Worm (Caenorhabditis elegans) whole organism, mixed stage, embryonic: ENCODE measurements around the gene Y48C3A.14.

Source experiments
- blmp-1 ChIP-seq: fragments of 150-350 bp; optimal IDR thresholded peaks from 2 replicates; lab custom pipeline; 2014; ENCODE audit warnings: missing biosample characterization, missing genetic modification characterization
- lin-32 ChIP-seq: fragments of 200-800 bp; sonication (Bioruptor generic); optimal IDR thresholded peaks from 2 replicates; lab custom pipeline; 2018; ENCODE audit warnings: mild to moderate bottlenecking, missing genetic modification characterization, missing compliant biosample characterization
- lsy-2 ChIP-seq: fragments of 150-350 bp; optimal IDR thresholded peaks from 2 replicates; lab custom pipeline; 2014; ENCODE audit warnings: missing biosample characterization, missing genetic modification characterization
- nhr-12 ChIP-seq: fragments of 150-350 bp; optimal IDR thresholded peaks from 2 replicates; lab custom pipeline; 2014; ENCODE audit warnings: missing biosample characterization, missing genetic modification characterization
- nhr-2 ChIP-seq: fragments of 150-350 bp; optimal IDR thresholded peaks from 2 replicates; lab custom pipeline; 2014; ENCODE audit warnings: missing biosample characterization, missing genetic modification characterization
- nhr-76 ChIP-seq: sonication (generic microtip); optimal IDR thresholded peaks from 2 replicates; lab custom pipeline; 2017; ENCODE audit warnings: missing biosample characterization, missing genetic modification characterization
- unc-62 ChIP-seq: fragments of 150-350 bp; optimal IDR thresholded peaks from 2 replicates; lab custom pipeline; 2014; ENCODE audit warnings: missing biosample characterization, missing genetic modification reagents, missing genetic modification characterization

ce11 chrII:13356092-13356491 is 33.5 kb upstream of the Y48C3A.14 start, which contains the start of gene dmsr-3:
- TF ChIP-seq lsy-2: no peak
- no peak for TF ChIP-seq unc-62
- TF ChIP-seq nhr-2 (tag; lab: Kevin White, UChicago): no peak
- no peak for TF ChIP-seq nhr-76 (tag; lab: Kevin White, UChicago)
- TF ChIP-seq lin-32: no peak
- TF ChIP-seq nhr-12 (tag; lab: Kevin White, UChicago): no peak
- TF ChIP-seq blmp-1: no peak
